Fruit fly (Drosophila melanogaster) whole organism, adult: ENCODE results near the gene QC.

ENCODE experiments used
- CG14711 ChIP-seq: fragments of 200-800 bp; sonication (Bioruptor generic); optimal IDR thresholded peaks from 2 replicates; lab custom pipeline; 2018; ENCODE audit warnings: missing biosample characterization, mild to moderate bottlenecking, missing genetic modification characterization, moderate library complexity
- CG33017 ChIP-seq: fragments of 200-800 bp; sonication (Bioruptor generic); optimal IDR thresholded peaks from 2 replicates; lab custom pipeline; 2018; ENCODE audit warnings: missing biosample characterization, mild to moderate bottlenecking, missing genetic modification characterization, moderate library complexity
- CG5204 ChIP-seq: fragments of 200-800 bp; sonication (Bioruptor generic); optimal IDR thresholded peaks from 2 replicates; lab custom pipeline; 2016; ENCODE audit warnings: missing biosample characterization, missing genetic modification characterization
- Clk ChIP-seq: fragments of 200-800 bp; sonication (Bioruptor generic); optimal IDR thresholded peaks from 2 replicates; lab custom pipeline; 2017; ENCODE audit warnings: missing biosample characterization, missing genetic modification characterization
- Crg-1 ChIP-seq: fragments of 200-800 bp; sonication (Bioruptor generic); optimal IDR thresholded peaks from 2 replicates; lab custom pipeline; 2016; ENCODE audit warnings: missing biosample characterization, missing genetic modification characterization
- cnc ChIP-seq, 2 experiments: fragments of >200 bp; optimal IDR thresholded peaks; 2 replicates each; lab custom pipeline; 2017
- kay ChIP-seq: fragments of 200-800 bp; sonication (Bioruptor generic); peaks from one replicate; lab custom pipeline; 2016; ENCODE audit warnings: missing biosample characterization, missing genetic modification characterization, borderline replicate concordance
- pad ChIP-seq: fragments of 200-800 bp; sonication (Bioruptor generic); optimal IDR thresholded peaks from 3 replicates; lab custom pipeline; 2017; ENCODE audit warnings: missing biosample characterization, missing genetic modification characterization, mild to moderate bottlenecking, moderate library complexity, missing genetic modification reagents
- tj ChIP-seq: fragments of 200-800 bp; sonication (Bioruptor generic); optimal IDR thresholded peaks from 3 replicates; lab custom pipeline; 2017; ENCODE audit warnings: missing biosample characterization, mild to moderate bottlenecking, missing genetic modification characterization, moderate library complexity

dm6 chr3L:5873011-5873410, 29.2 kb downstream of the QC start, which contains the start of gene CG18586:
- TF ChIP-seq kay (no peak), cnc (optimal IDR thresholded peaks at IDR 0.05; lab: Kevin White, UChicago) (no peak), pad (no peak), CG5204 (GFP tag; lab: Kevin White, UChicago) (no peak), CG33017 (tag; lab: Kevin White, UChicago) (no peak), CG14711 (tag; lab: Kevin White, UChicago) (no peak), tj (GFP tag; lab: Kevin White, UChicago) (no peak), Clk (GFP tag; lab: Kevin White, UChicago) (no peak), Crg-1 (GFP tag; lab: Kevin White, UChicago) (no peak)
